Worm (Caenorhabditis elegans): ENCODE measurements around the gene chil-21.

DNA sequence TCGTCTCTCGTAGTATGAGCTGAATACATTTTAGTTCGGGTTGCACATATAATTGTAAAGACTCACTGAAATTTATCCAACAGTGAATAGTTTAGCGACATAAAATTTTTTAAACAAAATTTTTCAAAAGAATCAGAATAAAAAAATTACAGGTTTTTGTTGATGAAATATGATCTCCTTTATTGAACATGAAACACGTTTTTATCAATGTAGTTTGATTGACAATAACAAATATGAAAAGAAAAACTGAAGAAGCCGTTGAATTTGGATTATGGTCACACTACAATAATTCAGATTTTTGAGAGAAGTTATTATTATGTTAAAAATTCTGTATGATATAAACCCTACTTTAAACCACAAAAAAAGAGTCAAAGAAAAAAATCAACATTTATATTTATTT, 21.7 kb downstream of the chil-21 start, which contains the start of gene chil-17:
- TF ChIP-seq ceh-40 (GFP tag; IDR thresholded peaks at IDR 0.05) (no peak), him-1 (tag; optimal IDR thresholded peaks at IDR 0.05) (no peak), madf-8 (GFP tag; conservative IDR thresholded peaks at IDR 0.05) (no peak), B0336.3 (GFP tag; IDR thresholded peaks at IDR 0.05) (no peak), Y56A3A.18 (GFP tag; IDR thresholded peaks at IDR 0.05) (no peak), dox-1 (GFP tag; IDR thresholded peaks at IDR 0.05) (no peak), C17E4.6 (GFP tag; IDR thresholded peaks at IDR 0.05) (no peak), cebp-2 (GFP tag; IDR thresholded peaks at IDR 0.05) (no peak), D2030.7 (GFP tag; IDR thresholded peaks at IDR 0.05) (no peak), F33H1.4 (GFP tag; IDR thresholded peaks at IDR 0.05) (no peak), cebp-1 (GFP tag; IDR thresholded peaks at IDR 0.05) (no peak), cebp-1 (tag; optimal IDR thresholded peaks at IDR 0.05) (no peak), ZK185.1 (tag; optimal IDR thresholded peaks at IDR 0.05; ENCODE audit: poor library complexity, severe bottlenecking) (no peak), ztf-3 (GFP tag; optimal IDR thresholded peaks at IDR 0.05) (no peak)
